Fruit fly (Drosophila melanogaster) whole organism, embryonic: ENCODE results near the gene CG6788.
A peak's percentile ranks its signal among the peaks of the same experiment; 100 is the strongest.

ENCODE experiments used
- Abd-B ChIP-seq: fragments of 200-800 bp; sonication (Bioruptor generic); optimal IDR thresholded peaks from 2 replicates; lab custom pipeline; 2018; ENCODE audit warnings: missing biosample characterization, mild to moderate bottlenecking, missing genetic modification characterization, moderate library complexity
- Aef1 ChIP-seq: fragments of 200-800 bp; sonication (Bioruptor generic); IDR thresholded peaks from 3 replicates; pipeline ENCODE4 v1.3.6; 2022; ENCODE audit warnings: missing biosample characterization, missing genetic modification characterization
- Atf3 ChIP-seq: fragments of 200-800 bp; sonication (Bioruptor generic); optimal IDR thresholded peaks from 3 replicates; lab custom pipeline; 2016; ENCODE audit warnings: missing biosample characterization, missing genetic modification characterization
- B-H2 ChIP-seq: fragments of 200-800 bp; sonication (Bioruptor generic); optimal IDR thresholded peaks from 2 replicates; lab custom pipeline; 2018; ENCODE audit warnings: missing biosample characterization, mild to moderate bottlenecking, missing genetic modification characterization
- CG10267 ChIP-seq: fragments of 200-800 bp; sonication (Bioruptor generic); optimal IDR thresholded peaks from 2 replicates; lab custom pipeline; 2018; ENCODE audit warnings: missing biosample characterization, mild to moderate bottlenecking, missing genetic modification characterization, moderate library complexity
- CG10543 ChIP-seq: fragments of 200-800 bp; sonication (Bioruptor generic); optimal IDR thresholded peaks from 3 replicates; lab custom pipeline; 2017; ENCODE audit warnings: missing biosample characterization, mild to moderate bottlenecking, missing genetic modification characterization, moderate library complexity
- CG10654 ChIP-seq: fragments of 200-800 bp; sonication (Bioruptor generic); optimal IDR thresholded peaks from 2 replicates; lab custom pipeline; 2016; ENCODE audit warnings: missing biosample characterization, missing genetic modification characterization
- CG11247 ChIP-seq: fragments of 200-800 bp; sonication (Bioruptor generic); IDR thresholded peaks from 2 replicates; pipeline ENCODE4 v1.3.6; 2022; ENCODE audit warnings: missing biosample characterization, missing genetic modification characterization
- CG12219 ChIP-seq: fragments of 200-800 bp; sonication (Bioruptor generic); optimal IDR thresholded peaks from 3 replicates; lab custom pipeline; 2018; ENCODE audit warnings: missing biosample characterization, mild to moderate bottlenecking, missing genetic modification characterization
- CG14710 ChIP-seq: fragments of 200-800 bp; sonication (Bioruptor generic); optimal IDR thresholded peaks from 3 replicates; lab custom pipeline; 2019; ENCODE audit warnings: missing biosample characterization, mild to moderate bottlenecking, missing genetic modification characterization, moderate library complexity
- CG1529 ChIP-seq: fragments of 200-800 bp; sonication (Bioruptor generic); optimal IDR thresholded peaks from 3 replicates; lab custom pipeline; 2018; ENCODE audit warnings: missing biosample characterization, missing genetic modification characterization
- CG15514 ChIP-seq: fragments of 200-800 bp; sonication (Bioruptor generic); optimal IDR thresholded peaks from 3 replicates; lab custom pipeline; 2017; ENCODE audit warnings: missing biosample characterization, missing genetic modification characterization, mild to moderate bottlenecking, moderate library complexity, missing genetic modification reagents
- CG1602 ChIP-seq: fragments of 200-800 bp; sonication (Bioruptor generic); optimal IDR thresholded peaks from 3 replicates; lab custom pipeline; 2016; ENCODE audit warnings: missing biosample characterization, missing genetic modification characterization
- CG17912 ChIP-seq: fragments of 200-800 bp; sonication (Bioruptor generic); optimal IDR thresholded peaks from 2 replicates; lab custom pipeline; 2018; ENCODE audit warnings: missing biosample characterization, mild to moderate bottlenecking, missing genetic modification characterization
- CG18619 ChIP-seq: fragments of 200-800 bp; sonication (Bioruptor generic); optimal IDR thresholded peaks from 3 replicates; lab custom pipeline; 2017; ENCODE audit warnings: missing biosample characterization, mild to moderate bottlenecking, missing genetic modification characterization
- CG33213 ChIP-seq: fragments of 200-800 bp; sonication (Bioruptor generic); optimal IDR thresholded peaks from 3 replicates; lab custom pipeline; 2016; ENCODE audit warnings: missing biosample characterization, missing genetic modification characterization
- CG42726 ChIP-seq: fragments of 200-800 bp; sonication (Bioruptor generic); IDR thresholded peaks from 2 replicates; pipeline ENCODE4 v1.3.6; 2022; ENCODE audit warnings: missing biosample characterization, missing genetic modification characterization; ENCODE audit not compliant: partially characterized antibody
- CG4617 ChIP-seq: fragments of 200-800 bp; sonication (Bioruptor generic); optimal IDR thresholded peaks from 3 replicates; lab custom pipeline; 2016; ENCODE audit warnings: missing biosample characterization, missing genetic modification characterization, borderline replicate concordance
- CkIIα-i1 ChIP-seq: fragments of 200-800 bp; sonication (Bioruptor generic); IDR thresholded peaks from 2 replicates; pipeline ENCODE4 v1.3.6; 2022; ENCODE audit warnings: missing biosample characterization, missing genetic modification characterization
- Deaf1 ChIP-seq: fragments of 200-800 bp; optimal IDR thresholded peaks from 3 replicates; lab custom pipeline; 2019; ENCODE audit warnings: missing biosample characterization, mild to moderate bottlenecking, missing genetic modification characterization, moderate library complexity
- Hand ChIP-seq: fragments of 200-800 bp; sonication (Bioruptor generic); optimal IDR thresholded peaks from 2 replicates; lab custom pipeline; 2017; ENCODE audit warnings: mild to moderate bottlenecking, missing biosample characterization, missing genetic modification reagents, missing genetic modification characterization
- Hr39 ChIP-seq: fragments of >200 bp; optimal IDR thresholded peaks from 2 replicates; lab custom pipeline; 2017
- MBD-R2 ChIP-seq: fragments of 200-800 bp; sonication (Bioruptor generic); IDR thresholded peaks from 2 replicates; pipeline ENCODE4 v1.3.6; 2022; ENCODE audit warnings: missing biosample characterization, missing genetic modification characterization
- Med ChIP-seq: fragments of 200-800 bp; sonication (Bioruptor generic); peaks from one replicate; lab custom pipeline; 2016; ENCODE audit warnings: missing biosample characterization, missing genetic modification characterization, mild to moderate bottlenecking, inconsistent platforms, moderate library complexity
- Meics ChIP-seq: fragments of 200-800 bp; sonication (Bioruptor generic); optimal IDR thresholded peaks from 2 replicates; lab custom pipeline; 2017; ENCODE audit warnings: missing biosample characterization, mild to moderate bottlenecking, missing genetic modification characterization
- Mes4 ChIP-seq: fragments of 200-800 bp; sonication (Bioruptor generic); optimal IDR thresholded peaks from 2 replicates; lab custom pipeline; 2016; ENCODE audit warnings: missing biosample characterization, missing genetic modification characterization
- NfI ChIP-seq: fragments of 200-800 bp; sonication (Bioruptor generic); optimal IDR thresholded peaks from 3 replicates; lab custom pipeline; 2018; ENCODE audit warnings: missing biosample characterization, mild to moderate bottlenecking, missing genetic modification characterization, moderate library complexity
- Oli ChIP-seq: fragments of 200-800 bp; sonication (Bioruptor generic); optimal IDR thresholded peaks from 2 replicates; lab custom pipeline; 2018; ENCODE audit warnings: missing biosample characterization, mild to moderate bottlenecking, missing genetic modification characterization, moderate library complexity
- Stat92E ChIP-seq, 3 experiments: fragments of >200 bp in 2 of 3; fragments of 200-800 bp in 1 of 3; sonication (Bioruptor generic) in 1 of 3; optimal IDR thresholded peaks; 2 replicates each; lab custom pipeline; 2017 to 2019; ENCODE audit warnings: missing biosample characterization in 3 of 3, missing genetic modification characterization in 3 of 3, mild to moderate bottlenecking in 1 of 3, moderate library complexity in 1 of 3
- TFAM ChIP-seq: fragments of 200-800 bp; sonication (Bioruptor generic); optimal IDR thresholded peaks from 2 replicates; lab custom pipeline; 2017; ENCODE audit warnings: missing biosample characterization, missing genetic modification characterization, inconsistent platforms
- aop ChIP-seq: fragments of 200-800 bp; sonication (Bioruptor generic); IDR thresholded peaks from 2 replicates; pipeline ENCODE4 v1.3.6; 2022; ENCODE audit warnings: missing biosample characterization, missing genetic modification characterization
- bowl ChIP-seq: fragments of 200-800 bp; sonication (Bioruptor generic); IDR thresholded peaks from 2 replicates; pipeline ENCODE4 v1.3.6; 2022; ENCODE audit warnings: missing biosample characterization, missing genetic modification characterization
- btn ChIP-seq: fragments of 200-800 bp; sonication (Bioruptor generic); optimal IDR thresholded peaks from 2 replicates; lab custom pipeline; 2016; ENCODE audit warnings: missing biosample characterization, missing genetic modification characterization
- corto ChIP-seq: fragments of 200-800 bp; sonication (Bioruptor generic); optimal IDR thresholded peaks from 2 replicates; lab custom pipeline; 2016; ENCODE audit warnings: missing biosample characterization, mild to moderate bottlenecking, missing genetic modification characterization, moderate library complexity
- dan ChIP-seq: fragments of 200-800 bp; sonication (Bioruptor generic); IDR thresholded peaks from 2 replicates; pipeline ENCODE4 v1.3.6; 2022; ENCODE audit warnings: missing biosample characterization, missing genetic modification characterization
- ewg ChIP-seq: fragments of 200-800 bp; sonication (Bioruptor generic); optimal IDR thresholded peaks from 3 replicates; lab custom pipeline; 2017; ENCODE audit warnings: mild to moderate bottlenecking, missing biosample characterization, missing genetic modification reagents, missing genetic modification characterization
- fu2 ChIP-seq: fragments of 200-800 bp; sonication (Bioruptor generic); optimal IDR thresholded peaks from 2 replicates; lab custom pipeline; 2016; ENCODE audit warnings: missing biosample characterization, missing genetic modification characterization
- hb ChIP-seq: fragments of 200-800 bp; sonication (Bioruptor generic); IDR thresholded peaks from 3 replicates; pipeline ENCODE4 v1.3.6; 2022; ENCODE audit warnings: missing biosample characterization, missing genetic modification characterization; ENCODE audit not compliant: partially characterized antibody
- inv ChIP-seq: fragments of 200-800 bp; sonication (Bioruptor generic); IDR thresholded peaks from 2 replicates; pipeline ENCODE4 v1.3.6; 2022; ENCODE audit warnings: missing biosample characterization, missing genetic modification characterization; ENCODE audit not compliant: partially characterized antibody
- knrl ChIP-seq: fragments of 200-800 bp; sonication (Bioruptor generic); IDR thresholded peaks from 3 replicates; pipeline ENCODE4 v1.3.6; 2022; ENCODE audit warnings: missing biosample characterization, missing genetic modification characterization; ENCODE audit not compliant: partially characterized antibody
- onecut ChIP-seq: fragments of 200-800 bp; sonication (Bioruptor generic); IDR thresholded peaks from 2 replicates; pipeline ENCODE4 v1.3.6; 2022; ENCODE audit warnings: missing biosample characterization, missing genetic modification characterization
- peb ChIP-seq: fragments of 200-800 bp; sonication (Bioruptor generic); IDR thresholded peaks from 2 replicates; pipeline ENCODE4 v1.3.6; 2022; ENCODE audit warnings: missing biosample characterization, missing genetic modification characterization
- pros ChIP-seq: fragments of 200-800 bp; sonication (Bioruptor generic); optimal IDR thresholded peaks from 3 replicates; lab custom pipeline; 2019; ENCODE audit warnings: missing biosample characterization, mild to moderate bottlenecking, missing genetic modification characterization, moderate library complexity
- rib ChIP-seq: fragments of 200-800 bp; sonication (Bioruptor generic); IDR thresholded peaks from 2 replicates; pipeline ENCODE4 v1.3.6; 2022; ENCODE audit warnings: missing biosample characterization, missing genetic modification characterization
- stwl ChIP-seq: fragments of 200-800 bp; sonication (Bioruptor generic); optimal IDR thresholded peaks from 3 replicates; lab custom pipeline; 2018; ENCODE audit warnings: missing biosample characterization, mild to moderate bottlenecking, missing genetic modification characterization, moderate library complexity
- tio ChIP-seq: fragments of 200-800 bp; sonication (Bioruptor generic); optimal IDR thresholded peaks from 2 replicates; lab custom pipeline; 2017; ENCODE audit warnings: missing biosample characterization, missing genetic modification characterization, inconsistent platforms

The CG6788 gene

dm6 chrX:17856458-17857277 lies 31.3 kb upstream of the CG6788 start, which contains the start of gene Srx (continued):
- TF ChIP-seq pros (no peak), fu2 (GFP tag; lab: Kevin White, UChicago) (no peak), corto (GFP tag; lab: Kevin White, UChicago) (no peak), CkIIα-i1 (GFP tag; lab: Robert Waterston, UW) (no peak), hb (no peak), CG1529 (GFP tag; lab: Kevin White, UChicago) (no peak), CG42726 (GFP tag; lab: Robert Waterston, UW) (no peak), aop (GFP tag; lab: Robert Waterston, UW) (no peak), CG10543 (peak; percentile 77), Hand (GFP tag; lab: Kevin White, UChicago) (no peak), MBD-R2 (GFP tag; lab: Robert Waterston, UW) (peak; percentile 33; the same call in 1 of the 2 replicates), CG4617 (no peak), CG33213 (GFP tag; lab: Kevin White, UChicago) (no peak), Meics (GFP tag; lab: Kevin White, UChicago) (peak; percentile 4), CG11247 (no peak), NfI (GFP tag; lab: Kevin White, UChicago) (no peak), B-H2 (GFP tag; lab: Kevin White, UChicago) (no peak), Abd-B (no peak), dan (no peak), Mes4 (GFP tag; lab: Kevin White, UChicago) (no peak), Aef1 (GFP tag; lab: Robert Waterston, UW) (no peak), CG15514 (GFP tag; lab: Kevin White, UChicago) (peak; percentile 48), Atf3 (GFP tag; lab: Kevin White, UChicago) (no peak), TFAM (GFP tag; lab: Kevin White, UChicago) (no peak), btn (no peak), CG12219 (no peak), tio (GFP tag; lab: Kevin White, UChicago) (no peak), ewg (no peak), Hr39 (no peak), Deaf1 (no peak), CG10654 (no peak), Stat92E (GFP tag; optimal IDR thresholded peaks at IDR 0.05; lab: Kevin White, UChicago) (no peak), CG14710 (peak; percentile 35), Oli (tag; lab: Kevin White, UChicago) (no peak), knrl (GFP tag; lab: Robert Waterston, UW) (no peak), CG17912 (GFP tag; lab: Kevin White, UChicago) (no peak), CG18619 (GFP tag; lab: Kevin White, UChicago) (no peak), peb (GFP tag; lab: Robert Waterston, UW) (no peak), inv (GFP tag; lab: Robert Waterston, UW) (no peak), CG1602 (GFP tag; lab: Kevin White, UChicago) (no peak)

DNA sequence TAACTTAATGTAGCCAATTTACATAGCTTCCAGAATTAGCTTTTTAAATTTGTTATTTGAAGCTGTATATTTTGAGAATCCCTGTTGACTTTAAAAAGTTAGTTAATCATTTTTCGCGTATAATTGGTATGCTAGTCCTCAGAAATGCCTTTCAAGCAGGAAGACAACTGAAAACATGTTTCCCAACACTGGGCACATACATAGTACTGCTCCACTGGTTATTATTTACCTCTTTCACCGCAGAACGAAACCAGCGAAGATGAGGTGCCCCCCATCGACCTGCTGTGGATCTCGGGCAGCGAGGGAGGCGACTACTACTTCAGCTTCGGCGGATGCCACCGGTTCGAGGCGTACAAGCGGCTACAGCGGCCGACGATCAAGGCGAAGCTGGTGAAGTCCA lies 30.2 kb upstream of the CG6788 start:
- no peak for TF ChIP-seq rib (GFP tag; lab: Robert Waterston, UW)
- 0 out of 2 replicates have a peak, but pooled peaks have one; percentile 17 for TF ChIP-seq bowl (GFP tag; lab: Robert Waterston, UW)
- peak; percentile 55 for TF ChIP-seq CG10267 (tag; lab: Kevin White, UChicago)
- peak; percentile 48 for TF ChIP-seq stwl (tag; lab: Kevin White, UChicago)
- TF ChIP-seq MBD-R2 (GFP tag; lab: Robert Waterston, UW): peak; percentile 46
- TF ChIP-seq Med (GFP tag; lab: Kevin White, UChicago): peak; percentile 57
- no peak for TF ChIP-seq onecut (GFP tag; lab: Robert Waterston, UW)
